Fruit fly (Drosophila melanogaster) whole organism, pupa: ENCODE data around the gene CG2336.

Experiments used
- CG10348 ChIP-seq: fragments of 200-800 bp; sonication (Bioruptor generic); IDR thresholded peaks from 2 replicates; pipeline ENCODE4 v1.3.6; 2022; ENCODE audit warnings: missing biosample characterization, missing genetic modification characterization
- CG12605 ChIP-seq: fragments of 200-800 bp; sonication (Bioruptor generic); IDR thresholded peaks from 2 replicates; pipeline ENCODE4 v1.3.6; 2022; ENCODE audit warnings: missing biosample characterization, missing genetic modification characterization
- CG13204 ChIP-seq: fragments of 200-800 bp; sonication (Bioruptor generic); optimal IDR thresholded peaks from 2 replicates; lab custom pipeline; 2018; ENCODE audit warnings: missing biosample characterization, mild to moderate bottlenecking, missing genetic modification characterization, moderate library complexity
- CG14655 ChIP-seq: fragments of 200-800 bp; sonication (Bioruptor generic); optimal IDR thresholded peaks from 3 replicates; lab custom pipeline; 2017; ENCODE audit warnings: mild to moderate bottlenecking, missing biosample characterization, missing genetic modification reagents, missing genetic modification characterization
- CG15710 ChIP-seq: fragments of 200-800 bp; sonication (Bioruptor generic); optimal IDR thresholded peaks from 2 replicates; lab custom pipeline; 2018; ENCODE audit warnings: missing biosample characterization, mild to moderate bottlenecking, missing genetic modification characterization, moderate library complexity
- CG17806 ChIP-seq: fragments of 200-800 bp; sonication (Bioruptor generic); optimal IDR thresholded peaks from 2 replicates; lab custom pipeline; 2018; ENCODE audit warnings: missing biosample characterization, mild to moderate bottlenecking, missing genetic modification characterization, moderate library complexity
- CG32121 ChIP-seq: fragments of 200-800 bp; sonication (Bioruptor generic); IDR thresholded peaks from 2 replicates; pipeline ENCODE4 v1.3.6; 2022; ENCODE audit warnings: missing biosample characterization, missing genetic modification characterization
- CG34367 ChIP-seq: fragments of 200-800 bp; sonication (Bioruptor generic); optimal IDR thresholded peaks from 2 replicates; lab custom pipeline; 2018; ENCODE audit warnings: missing biosample characterization, mild to moderate bottlenecking, missing genetic modification characterization
- CG4496 ChIP-seq: fragments of 200-800 bp; sonication (Bioruptor generic); IDR thresholded peaks from 3 replicates; pipeline ENCODE4 v1.3.6; 2022; ENCODE audit warnings: missing biosample characterization, missing genetic modification characterization
- CG8301 ChIP-seq: fragments of 200-800 bp; sonication (Bioruptor generic); optimal IDR thresholded peaks from 2 replicates; lab custom pipeline; 2018; ENCODE audit warnings: missing biosample characterization, mild to moderate bottlenecking, missing genetic modification characterization
- CG9948 ChIP-seq: fragments of 200-800 bp; sonication (Bioruptor generic); optimal IDR thresholded peaks from 2 replicates; lab custom pipeline; 2018; ENCODE audit warnings: missing biosample characterization, mild to moderate bottlenecking, missing genetic modification characterization, moderate library complexity
- D1 ChIP-seq: fragments of 200-800 bp; sonication (Bioruptor generic); optimal IDR thresholded peaks from 2 replicates; lab custom pipeline; 2018; ENCODE audit warnings: missing biosample characterization, mild to moderate bottlenecking, missing genetic modification characterization, moderate library complexity
- EcR ChIP-seq: fragments of 200-800 bp; sonication (Bioruptor generic); optimal IDR thresholded peaks from 3 replicates; lab custom pipeline; 2019; ENCODE audit warnings: missing biosample characterization, missing genetic modification characterization, mild to moderate bottlenecking, moderate library complexity, missing genetic modification reagents
- Ets98B ChIP-seq: fragments of 200-800 bp; sonication (Bioruptor generic); IDR thresholded peaks from 2 replicates; pipeline ENCODE4 v1.3.6; 2022; ENCODE audit warnings: missing biosample characterization, missing genetic modification characterization
- Pif1A ChIP-seq: fragments of 200-800 bp; sonication (Bioruptor generic); optimal IDR thresholded peaks from 3 replicates; lab custom pipeline; 2016; ENCODE audit warnings: missing biosample characterization, missing genetic modification characterization
- Pif1B ChIP-seq: fragments of 200-800 bp; sonication (Bioruptor generic); optimal IDR thresholded peaks from 3 replicates; lab custom pipeline; 2016; ENCODE audit warnings: missing biosample characterization, missing genetic modification characterization
- Snoo ChIP-seq: fragments of 200-800 bp; sonication (Bioruptor generic); optimal IDR thresholded peaks from 3 replicates; lab custom pipeline; 2017; ENCODE audit warnings: missing biosample characterization, mild to moderate bottlenecking, missing genetic modification characterization, inconsistent platforms
- fd96Ca ChIP-seq: fragments of 200-800 bp; sonication (Bioruptor generic); IDR thresholded peaks from 3 replicates; pipeline ENCODE4 v1.3.6; 2022; ENCODE audit warnings: missing biosample characterization, missing genetic modification characterization
- gl ChIP-seq: fragments of 200-800 bp; sonication (Bioruptor generic); optimal IDR thresholded peaks from 2 replicates; lab custom pipeline; 2018; ENCODE audit warnings: missing biosample characterization, mild to moderate bottlenecking, missing genetic modification characterization
- rn ChIP-seq: fragments of 200-800 bp; sonication (Bioruptor generic); IDR thresholded peaks from 2 replicates; pipeline ENCODE4 v1.3.6; 2022; ENCODE audit warnings: missing biosample characterization, missing genetic modification characterization

CG2336 gene

dm6 chr3R:6580484-6580883 is at the start of gene CG2336:
Gene CG2336, plus strand, starts transcription at chr3R:6580784.
- no peak for TF ChIP-seq CG14655 (GFP tag; lab: Kevin White, UChicago)
- TF ChIP-seq CG4496 = no peak
- no peak for TF ChIP-seq fd96Ca (GFP tag; lab: Robert Waterston, UW)

- TF ChIP-seq CG15710 (tag; lab: Kevin White, UChicago) (no peak), Snoo (tag; lab: Kevin White, UChicago) (no peak), Pif1A (GFP tag; lab: Kevin White, UChicago) (no peak), CG12605 (GFP tag; lab: Robert Waterston, UW) (no peak), CG17806 (no peak), rn (GFP tag; lab: Robert Waterston, UW) (no peak), CG10348 (GFP tag; lab: Robert Waterston, UW) (no peak), D1 (tag; lab: Kevin White, UChicago) (no peak), CG13204 (no peak)
- TF ChIP-seq, all 21 proteins: peak for 0
Observed at dm6 chr3R:6534059-6534458, 46.5 kb upstream of the CG2336 start.

dm6 chr3R:6548736-6549135 is 31.8 kb upstream of the CG2336 start, which contains the start of gene Pif2:
Gene Pif2, plus strand, starts transcription at chr3R:6549036.
- TF ChIP-seq Pif1B (GFP tag; lab: Kevin White, UChicago) (no peak), CG17806 (no peak), gl (tag; lab: Kevin White, UChicago) (no peak), CG34367 (no peak), CG12605 (GFP tag; lab: Robert Waterston, UW) (no peak), EcR (GFP tag; lab: Kevin White, UChicago) (no peak)

DNA sequence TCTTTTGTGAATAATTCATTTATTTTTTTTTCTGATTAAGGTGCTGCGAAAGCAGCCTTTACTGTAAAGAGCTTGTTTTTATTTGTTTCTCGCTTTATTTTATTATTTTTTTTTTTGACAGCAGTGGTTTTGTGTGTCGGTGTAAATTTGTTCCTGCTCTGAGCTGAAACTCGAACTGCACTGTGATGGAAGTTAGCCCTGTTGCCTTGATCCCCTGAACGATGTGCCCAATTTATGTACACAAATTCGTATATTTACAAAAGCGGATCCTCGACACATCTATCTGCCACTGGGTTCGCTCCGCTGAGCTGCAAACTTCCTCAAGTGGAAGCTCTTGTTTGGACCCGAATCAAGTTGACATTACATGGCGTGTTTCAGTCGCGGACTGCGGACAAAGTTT is 20.3 kb upstream of the CG2336 start, which contains the start of gene CG1137:
Gene CG1137 (minus strand): TSS at position 101 of the 400 bp plus-strand sequence.
- TF ChIP-seq rn (GFP tag; lab: Robert Waterston, UW) (no peak), CG32121 (GFP tag; lab: Robert Waterston, UW) (no peak), fd96Ca (GFP tag; lab: Robert Waterston, UW) (no peak), CG10348 (GFP tag; lab: Robert Waterston, UW) (no peak), CG4496 (no peak), CG14655 (GFP tag; lab: Kevin White, UChicago) (no peak), Pif1A (GFP tag; lab: Kevin White, UChicago) (no peak), EcR (GFP tag; lab: Kevin White, UChicago) (no peak)

DNA sequence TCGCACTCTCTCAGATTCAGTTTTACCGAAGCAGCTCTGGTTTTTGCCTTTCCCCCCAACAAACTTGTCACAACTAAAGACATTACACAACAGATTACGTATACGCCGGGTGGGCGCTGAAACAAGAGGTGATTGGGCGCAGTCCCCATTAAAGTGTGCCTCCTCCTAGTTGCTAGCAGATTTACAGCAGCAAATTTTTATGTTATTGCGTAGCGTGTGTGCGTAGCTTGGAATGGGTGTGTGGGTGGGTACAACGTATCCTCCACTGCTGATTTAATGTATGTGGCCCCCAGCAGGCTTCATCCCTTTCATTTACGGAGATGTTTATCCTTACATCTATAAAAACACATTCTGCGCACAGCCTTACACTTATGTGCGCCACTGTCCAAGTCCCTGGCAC is 11.7 kb upstream of the CG2336 start:
- TF ChIP-seq CG15710 (tag; lab: Kevin White, UChicago) (no peak), CG4496 (no peak), D1 (tag; lab: Kevin White, UChicago) (no peak), CG34367 (no peak), Snoo (tag; lab: Kevin White, UChicago) (no peak), Ets98B (no peak), CG13204 (no peak), EcR (GFP tag; lab: Kevin White, UChicago) (no peak), Pif1B (GFP tag; lab: Kevin White, UChicago) (no peak), CG8301 (tag; lab: Kevin White, UChicago) (no peak)

- TF ChIP-seq CG8301 (tag; lab: Kevin White, UChicago) = no peak
- no peak for TF ChIP-seq Ets98B
- no peak for TF ChIP-seq fd96Ca (GFP tag; lab: Robert Waterston, UW)
- TF ChIP-seq gl (tag; lab: Kevin White, UChicago) = no peak
- no peak for TF ChIP-seq CG32121 (GFP tag; lab: Robert Waterston, UW)
- no peak for TF ChIP-seq Snoo (tag; lab: Kevin White, UChicago)
- TF ChIP-seq D1 (tag; lab: Kevin White, UChicago) = no peak
- no peak for TF ChIP-seq CG12605 (GFP tag; lab: Robert Waterston, UW)
- no peak for TF ChIP-seq Pif1A (GFP tag; lab: Kevin White, UChicago)
- TF ChIP-seq, all 21 proteins: peak for 0
Observed at dm6 chr3R:6593068-6593567, 12.5 kb downstream of the CG2336 start, which contains the start of gene dpr11. Gene dpr11, minus strand, starts transcription at chr3R:6593330.

- no peak for TF ChIP-seq Pif1A (GFP tag; lab: Kevin White, UChicago)
- no peak for TF ChIP-seq rn (GFP tag; lab: Robert Waterston, UW)
- no peak for TF ChIP-seq EcR (GFP tag; lab: Kevin White, UChicago)
- no peak for TF ChIP-seq Pif1B (GFP tag; lab: Kevin White, UChicago)
- TF ChIP-seq CG8301 (tag; lab: Kevin White, UChicago) = no peak
- no peak for TF ChIP-seq CG10348 (GFP tag; lab: Robert Waterston, UW)
- TF ChIP-seq CG9948 (tag; lab: Kevin White, UChicago) = no peak
- TF ChIP-seq Ets98B = no peak
- TF ChIP-seq gl (tag; lab: Kevin White, UChicago) = no peak
- TF ChIP-seq, all 21 proteins: peak for 0
Observed at dm6 chr3R:6597922-6598321, 17.3 kb downstream of the CG2336 start, which contains the start of gene CG1138. Gene CG1138, minus strand, starts transcription at chr3R:6598022.
